Worm (Caenorhabditis elegans): ENCODE results near the gene gst-36.

DNA sequence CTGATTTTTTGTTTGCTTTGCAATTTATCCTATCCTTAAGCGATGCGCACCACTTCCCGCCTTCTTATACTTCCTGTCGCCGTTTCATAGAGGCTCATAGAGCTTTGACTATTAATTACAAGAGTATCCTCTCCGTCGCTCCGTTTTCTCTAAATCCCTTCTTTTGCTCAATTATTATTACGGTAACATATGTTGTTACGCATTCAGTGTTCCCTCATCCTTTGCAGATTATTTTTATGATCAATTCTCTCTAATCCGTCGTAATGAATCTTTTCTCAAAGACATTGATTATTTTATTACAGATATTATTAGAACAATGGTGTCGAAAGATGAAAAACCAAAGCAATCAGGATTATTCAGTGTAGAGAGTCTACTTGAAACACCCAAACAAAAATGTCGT, 15.8 kb downstream of the gst-36 start, which contains the start of gene vab-15:
- TF ChIP-seq nhr-12 (tag; optimal IDR thresholded peaks at IDR 0.05) (no peak), nhr-237 (tag; optimal IDR thresholded peaks at IDR 0.05) (no peak), rnt-1 (tag; optimal IDR thresholded peaks at IDR 0.05) (no peak), swsn-7 (tag; optimal IDR thresholded peaks at IDR 0.05) (no peak), lsy-2 (tag; optimal IDR thresholded peaks at IDR 0.05) (no peak), nhr-20 (tag; optimal IDR thresholded peaks at IDR 0.05) (no peak), unc-62 (GFP tag; optimal IDR thresholded peaks at IDR 0.05) (no peak), mdl-1 (tag; optimal IDR thresholded peaks at IDR 0.05) (no peak), lin-39 (tag; optimal IDR thresholded peaks at IDR 0.05) (no peak), aha-1 (tag; optimal IDR thresholded peaks at IDR 0.05) (no peak)

Data from whole organism, L1 larva.